Worm (Caenorhabditis elegans): ENCODE data around the gene F56D5.6.

Gene F56D5.6

ce11 chrIV:9444417-9445026 is 42.8 kb downstream of the F56D5.6 start:
- TF ChIP-seq ceh-83 (GFP tag; optimal IDR thresholded peaks at IDR 0.05) (no peak), mep-1 (tag; optimal IDR thresholded peaks at IDR 0.05) (peak; percentile 80), sem-2 (GFP tag; optimal IDR thresholded peaks at IDR 0.05) (peak; percentile 43), unc-62 (GFP tag; optimal IDR thresholded peaks at IDR 0.05) (peak; percentile 38), lsy-2 (tag; optimal IDR thresholded peaks at IDR 0.05) (peak; percentile 76), nhr-28 (tag; optimal IDR thresholded peaks at IDR 0.05) (no peak), nhr-2 (tag; optimal IDR thresholded peaks at IDR 0.05) (peak; percentile 41), nhr-237 (tag; optimal IDR thresholded peaks at IDR 0.05) (peak; percentile 48), ham-2 (GFP tag; optimal IDR thresholded peaks at IDR 0.05) (peak; percentile 45), lin-13 (tag; optimal IDR thresholded peaks at IDR 0.05) (peak; percentile 94), snpc-4 (tag; optimal IDR thresholded peaks at IDR 0.05) (no peak), elt-3 (tag; optimal IDR thresholded peaks at IDR 0.05) (peak; percentile 38), ceh-39 (tag; optimal IDR thresholded peaks at IDR 0.05) (peak; percentile 78), unc-39 (tag; optimal IDR thresholded peaks at IDR 0.05) (no peak), blmp-1 (tag; optimal IDR thresholded peaks at IDR 0.05) (no peak), drap-1 (GFP tag; optimal IDR thresholded peaks at IDR 0.05) (peak; percentile 66), nhr-12 (tag; optimal IDR thresholded peaks at IDR 0.05) (peak; percentile 29), lin-32 (GFP tag; optimal IDR thresholded peaks at IDR 0.05) (no peak), mab-5 (tag; optimal IDR thresholded peaks at IDR 0.05) (no peak), ztf-11 (tag; optimal IDR thresholded peaks at IDR 0.05) (peak; percentile 54), sptf-1 (tag; optimal IDR thresholded peaks at IDR 0.05) (peak; percentile 46), ces-1 (GFP tag; optimal IDR thresholded peaks at IDR 0.05) (peak; percentile 84), M03D4.4 (tag; optimal IDR thresholded peaks at IDR 0.05) (no peak), mls-2 (tag; optimal IDR thresholded peaks at IDR 0.05) (no peak), unc-120 (tag; optimal IDR thresholded peaks at IDR 0.05; ENCODE audit: poor library complexity, severe bottlenecking) (peak; percentile 85), zip-8 (tag; optimal IDR thresholded peaks at IDR 0.05) (no peak), elt-1 (tag; optimal IDR thresholded peaks at IDR 0.05; ENCODE audit: borderline replicate concordance, insufficient read depth) (no peak), pha-4 (tag; optimal IDR thresholded peaks at IDR 0.05) (peak; percentile 97), cnd-1 (tag; optimal IDR thresholded peaks at IDR 0.05) (peak; percentile 54), hlh-1 (tag; optimal IDR thresholded peaks at IDR 0.05) (peak; percentile 63), bed-3 (GFP tag; optimal IDR thresholded peaks at IDR 0.05) (no peak), tbx-8 (GFP tag; optimal IDR thresholded peaks at IDR 0.05) (peak; percentile 33), nhr-76 (tag; optimal IDR thresholded peaks at IDR 0.05) (no peak), flh-1 (GFP tag; optimal IDR thresholded peaks at IDR 0.05) (no peak), ceh-43 (GFP tag; optimal IDR thresholded peaks at IDR 0.05) (no peak)

DNA sequence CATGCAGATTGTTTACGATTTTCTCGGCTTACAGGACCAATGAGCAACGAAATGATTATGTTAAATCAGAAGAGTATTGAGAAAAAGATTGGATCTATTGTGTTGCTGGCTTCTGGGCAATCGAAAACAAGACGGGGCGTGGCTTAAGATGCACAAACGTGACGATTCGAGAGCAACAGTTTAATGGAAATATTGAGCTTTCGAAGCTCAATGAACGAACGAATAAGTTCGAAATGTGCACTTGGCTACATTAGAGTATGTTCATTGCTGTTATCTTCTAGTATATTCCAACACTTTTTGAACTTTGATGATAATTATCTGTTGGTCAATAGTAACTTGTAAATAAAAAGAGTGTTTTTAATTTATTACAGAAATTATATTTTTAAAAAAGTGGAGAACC is 43.7 kb downstream of the F56D5.6 start, which contains the start of gene hsp-12.3:
TSS of gene hsp-12.3 (minus strand) at position 101 of the 400 bp plus-strand sequence.
- TF ChIP-seq unc-39 (tag; optimal IDR thresholded peaks at IDR 0.05) (no peak), lsy-2 (tag; optimal IDR thresholded peaks at IDR 0.05) (no peak), ztf-11 (tag; optimal IDR thresholded peaks at IDR 0.05) (no peak), ceh-83 (GFP tag; optimal IDR thresholded peaks at IDR 0.05) (no peak), cnd-1 (tag; optimal IDR thresholded peaks at IDR 0.05) (no peak), ham-2 (GFP tag; optimal IDR thresholded peaks at IDR 0.05) (no peak), sem-2 (GFP tag; optimal IDR thresholded peaks at IDR 0.05) (no peak)

- TF ChIP-seq ztf-11 (tag; optimal IDR thresholded peaks at IDR 0.05): no peak
- no peak for TF ChIP-seq lin-32 (GFP tag; optimal IDR thresholded peaks at IDR 0.05)
- no peak for TF ChIP-seq flh-1 (GFP tag; optimal IDR thresholded peaks at IDR 0.05)
- no peak for TF ChIP-seq cnd-1 (tag; optimal IDR thresholded peaks at IDR 0.05)
- TF ChIP-seq nhr-76 (tag; optimal IDR thresholded peaks at IDR 0.05): no peak
- TF ChIP-seq nhr-12 (tag; optimal IDR thresholded peaks at IDR 0.05): no peak
- TF ChIP-seq mls-2 (tag; optimal IDR thresholded peaks at IDR 0.05): no peak
- no peak for TF ChIP-seq elt-3 (tag; optimal IDR thresholded peaks at IDR 0.05)
Measured at ce11 chrIV:9447209-9447608, 45.5 kb downstream of the F56D5.6 start, which contains the start of gene hsp-12.6. TSS of gene hsp-12.6 (minus strand) at chrIV:9447228.

- TF ChIP-seq M03D4.4 (tag; optimal IDR thresholded peaks at IDR 0.05): no peak
Measured at ce11 chrIV:9450375-9450774, 48.7 kb downstream of the F56D5.6 start, which contains the start of gene cpin-1. TSS of gene cpin-1 (plus strand) at chrIV:9450675.
